Worm (Caenorhabditis elegans): ENCODE results near the gene Y50D4C.5.

Gene Y50D4C.5

DNA sequence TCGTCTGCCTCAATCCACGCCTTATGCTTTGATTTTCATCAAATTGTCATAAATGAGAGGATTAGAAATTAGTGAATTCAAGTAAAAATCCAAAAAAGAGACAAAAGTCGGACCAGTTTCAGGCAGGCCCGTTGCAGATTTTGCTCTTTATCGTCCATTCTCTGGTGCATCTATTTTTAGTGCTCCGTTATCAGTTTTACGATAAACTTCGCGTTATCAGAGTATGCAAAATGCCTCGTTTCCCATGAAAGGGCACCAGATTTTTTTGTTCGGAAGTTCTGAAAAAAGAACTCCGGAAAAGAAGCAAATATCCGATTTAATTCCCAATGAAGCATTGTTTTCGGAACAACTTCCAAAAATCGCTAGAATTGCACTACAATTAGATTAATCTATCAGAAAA is 2.3 kb upstream of the Y50D4C.5 start:
- no peak for TF ChIP-seq nhr-2 (tag; optimal IDR thresholded peaks at IDR 0.05)
- TF ChIP-seq unc-39 (tag; optimal IDR thresholded peaks at IDR 0.05): no peak
- TF ChIP-seq nhr-76 (tag; optimal IDR thresholded peaks at IDR 0.05): no peak
- no peak for TF ChIP-seq elt-3 (tag; optimal IDR thresholded peaks at IDR 0.05)
- TF ChIP-seq lsy-2 (tag; optimal IDR thresholded peaks at IDR 0.05): no peak
- no peak for TF ChIP-seq ham-2 (GFP tag; optimal IDR thresholded peaks at IDR 0.05)
- TF ChIP-seq ztf-11 (tag; optimal IDR thresholded peaks at IDR 0.05): no peak
- TF ChIP-seq mab-5 (tag; optimal IDR thresholded peaks at IDR 0.05): no peak
- no peak for TF ChIP-seq nhr-28 (tag; optimal IDR thresholded peaks at IDR 0.05)
- no peak for TF ChIP-seq unc-62 (GFP tag; optimal IDR thresholded peaks at IDR 0.05)
- no peak for TF ChIP-seq ceh-39 (tag; optimal IDR thresholded peaks at IDR 0.05)
- no peak for TF ChIP-seq zip-8 (tag; optimal IDR thresholded peaks at IDR 0.05)
- no peak for TF ChIP-seq blmp-1 (tag; optimal IDR thresholded peaks at IDR 0.05)
- no peak for TF ChIP-seq lin-32 (GFP tag; optimal IDR thresholded peaks at IDR 0.05)
- no peak for TF ChIP-seq mls-2 (tag; optimal IDR thresholded peaks at IDR 0.05)
- TF ChIP-seq tbx-8 (GFP tag; optimal IDR thresholded peaks at IDR 0.05): no peak
- TF ChIP-seq ceh-43 (GFP tag; optimal IDR thresholded peaks at IDR 0.05): no peak

DNA sequence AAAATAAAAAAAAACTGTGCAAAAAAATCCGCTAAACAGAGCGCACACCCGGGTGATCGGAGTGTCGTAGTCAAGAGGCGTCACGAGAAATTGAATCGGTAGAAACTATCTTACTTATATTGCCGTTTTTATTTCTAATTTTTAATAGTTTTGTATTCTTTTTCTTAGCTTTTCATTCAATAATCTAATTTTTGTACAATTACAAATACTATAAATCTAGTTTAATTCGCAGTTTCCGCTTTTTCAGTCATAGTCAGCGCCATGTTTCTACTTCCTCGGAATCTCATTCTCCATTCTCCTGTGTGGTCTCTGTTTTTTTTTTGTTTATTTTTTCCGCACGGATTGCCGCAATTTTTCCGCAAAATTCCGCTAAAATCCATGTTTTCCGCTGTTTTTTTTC is 282 bp upstream of the Y50D4C.5 start:
- TF ChIP-seq sptf-1 (tag; optimal IDR thresholded peaks at IDR 0.05) (peak; percentile 77), ceh-39 (tag; optimal IDR thresholded peaks at IDR 0.05) (no peak), unc-39 (tag; optimal IDR thresholded peaks at IDR 0.05) (no peak), mls-2 (tag; optimal IDR thresholded peaks at IDR 0.05) (peak; percentile 64), unc-62 (GFP tag; optimal IDR thresholded peaks at IDR 0.05) (no peak), nhr-237 (tag; optimal IDR thresholded peaks at IDR 0.05) (peak; percentile 64), nhr-12 (tag; optimal IDR thresholded peaks at IDR 0.05) (no peak), nhr-76 (tag; optimal IDR thresholded peaks at IDR 0.05) (no peak), mep-1 (tag; optimal IDR thresholded peaks at IDR 0.05) (peak; percentile 65), ceh-43 (GFP tag; optimal IDR thresholded peaks at IDR 0.05) (no peak), lsy-2 (tag; optimal IDR thresholded peaks at IDR 0.05) (peak; percentile 45), ham-2 (GFP tag; optimal IDR thresholded peaks at IDR 0.05) (no peak), zip-8 (tag; optimal IDR thresholded peaks at IDR 0.05) (no peak), ces-1 (GFP tag; optimal IDR thresholded peaks at IDR 0.05) (peak; percentile 59), lin-32 (GFP tag; optimal IDR thresholded peaks at IDR 0.05) (peak; percentile 55), blmp-1 (tag; optimal IDR thresholded peaks at IDR 0.05) (no peak), tbx-8 (GFP tag; optimal IDR thresholded peaks at IDR 0.05) (no peak), elt-1 (tag; optimal IDR thresholded peaks at IDR 0.05; ENCODE audit: borderline replicate concordance, insufficient read depth) (no peak), elt-3 (tag; optimal IDR thresholded peaks at IDR 0.05) (no peak), unc-120 (tag; optimal IDR thresholded peaks at IDR 0.05; ENCODE audit: poor library complexity, severe bottlenecking) (no peak), pha-4 (tag; optimal IDR thresholded peaks at IDR 0.05) (no peak), snpc-4 (tag; optimal IDR thresholded peaks at IDR 0.05) (no peak), ztf-11 (tag; optimal IDR thresholded peaks at IDR 0.05) (no peak), lin-13 (tag; optimal IDR thresholded peaks at IDR 0.05) (peak; percentile 22), ceh-83 (GFP tag; optimal IDR thresholded peaks at IDR 0.05) (peak; percentile 79), nhr-28 (tag; optimal IDR thresholded peaks at IDR 0.05) (no peak), hlh-1 (tag; optimal IDR thresholded peaks at IDR 0.05) (no peak), cnd-1 (tag; optimal IDR thresholded peaks at IDR 0.05) (peak; percentile 45), mab-5 (tag; optimal IDR thresholded peaks at IDR 0.05) (no peak), sem-2 (GFP tag; optimal IDR thresholded peaks at IDR 0.05) (peak; percentile 37), drap-1 (GFP tag; optimal IDR thresholded peaks at IDR 0.05) (peak; percentile 27), M03D4.4 (tag; optimal IDR thresholded peaks at IDR 0.05) (peak; percentile 56), nhr-2 (tag; optimal IDR thresholded peaks at IDR 0.05) (no peak), flh-1 (GFP tag; optimal IDR thresholded peaks at IDR 0.05) (no peak), bed-3 (GFP tag; optimal IDR thresholded peaks at IDR 0.05) (peak; percentile 54)

DNA sequence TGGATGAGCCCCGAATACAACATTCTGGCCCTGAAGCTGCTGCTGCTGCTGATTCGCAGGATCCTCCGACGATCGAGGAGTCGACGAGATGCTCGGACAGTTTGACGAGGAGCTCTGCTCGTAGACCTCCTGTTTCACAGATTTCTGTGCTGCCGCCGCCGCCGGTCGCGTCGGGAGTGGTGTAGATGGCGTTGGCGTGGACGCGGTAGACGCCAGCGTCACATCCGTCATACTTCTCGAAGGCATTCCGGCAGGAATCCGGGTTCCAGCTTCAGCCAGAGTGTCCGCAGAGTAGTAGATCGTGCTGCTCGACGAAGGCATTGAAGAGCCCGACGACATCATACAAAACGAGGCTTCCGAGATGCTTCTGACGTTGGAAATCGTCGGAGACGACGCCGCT is 2.4 kb downstream of the Y50D4C.5 start:
- TF ChIP-seq blmp-1 (tag; optimal IDR thresholded peaks at IDR 0.05): no peak
- no peak for TF ChIP-seq ham-2 (GFP tag; optimal IDR thresholded peaks at IDR 0.05)
- no peak for TF ChIP-seq lin-32 (GFP tag; optimal IDR thresholded peaks at IDR 0.05)
- no peak for TF ChIP-seq mab-5 (tag; optimal IDR thresholded peaks at IDR 0.05)

DNA sequence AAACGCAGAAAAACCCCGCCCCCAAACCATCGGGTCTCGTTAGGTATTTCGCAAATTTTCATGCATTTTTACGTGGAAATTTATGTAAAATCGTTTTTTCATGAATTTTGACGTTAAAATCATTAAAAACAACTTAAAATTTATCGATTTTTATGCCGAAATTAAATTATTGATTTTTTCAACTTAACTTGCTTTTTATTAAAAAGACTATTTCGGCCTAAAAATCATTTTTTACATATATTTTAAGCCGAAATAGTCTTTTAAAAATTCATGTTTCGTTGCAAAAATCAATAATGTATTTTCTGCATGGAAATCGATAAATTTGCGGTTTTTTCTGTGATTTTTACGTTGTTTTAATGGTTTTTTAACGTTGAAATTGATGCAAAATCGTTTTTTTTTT is 7.9 kb downstream of the Y50D4C.5 start:
- no peak for TF ChIP-seq tbx-8 (GFP tag; optimal IDR thresholded peaks at IDR 0.05)
- TF ChIP-seq snpc-4 (tag; optimal IDR thresholded peaks at IDR 0.05): no peak
- TF ChIP-seq lin-13 (tag; optimal IDR thresholded peaks at IDR 0.05): no peak
- no peak for TF ChIP-seq flh-1 (GFP tag; optimal IDR thresholded peaks at IDR 0.05)
- TF ChIP-seq bed-3 (GFP tag; optimal IDR thresholded peaks at IDR 0.05): no peak
- TF ChIP-seq zip-8 (tag; optimal IDR thresholded peaks at IDR 0.05): no peak
- no peak for TF ChIP-seq mab-5 (tag; optimal IDR thresholded peaks at IDR 0.05)
- TF ChIP-seq unc-120 (tag; optimal IDR thresholded peaks at IDR 0.05; ENCODE audit: poor library complexity, severe bottlenecking): no peak
- no peak for TF ChIP-seq M03D4.4 (tag; optimal IDR thresholded peaks at IDR 0.05)
- no peak for TF ChIP-seq ceh-83 (GFP tag; optimal IDR thresholded peaks at IDR 0.05)
- no peak for TF ChIP-seq lsy-2 (tag; optimal IDR thresholded peaks at IDR 0.05)
- TF ChIP-seq sptf-1 (tag; optimal IDR thresholded peaks at IDR 0.05): no peak
- no peak for TF ChIP-seq cnd-1 (tag; optimal IDR thresholded peaks at IDR 0.05)
- TF ChIP-seq elt-1 (tag; optimal IDR thresholded peaks at IDR 0.05; ENCODE audit: borderline replicate concordance, insufficient read depth): no peak
- TF ChIP-seq sem-2 (GFP tag; optimal IDR thresholded peaks at IDR 0.05): no peak
- no peak for TF ChIP-seq ham-2 (GFP tag; optimal IDR thresholded peaks at IDR 0.05)
- no peak for TF ChIP-seq hlh-1 (tag; optimal IDR thresholded peaks at IDR 0.05)

Data from whole organism, mixed stage, embryonic.